Worm (Caenorhabditis elegans) whole organism, early embryonic: ENCODE data around the gene marc-2.

Experiments
- ama-1 ChIP-seq: fragments of 150-350 bp; optimal IDR thresholded peaks from 2 replicates; lab custom pipeline; 2014
- ceh-36 ChIP-seq: sonication (generic microtip); optimal IDR thresholded peaks from 2 replicates; lab custom pipeline; 2016; ENCODE audit warnings: missing genetic modification characterization, inconsistent platforms, missing compliant biosample characterization

DNA sequence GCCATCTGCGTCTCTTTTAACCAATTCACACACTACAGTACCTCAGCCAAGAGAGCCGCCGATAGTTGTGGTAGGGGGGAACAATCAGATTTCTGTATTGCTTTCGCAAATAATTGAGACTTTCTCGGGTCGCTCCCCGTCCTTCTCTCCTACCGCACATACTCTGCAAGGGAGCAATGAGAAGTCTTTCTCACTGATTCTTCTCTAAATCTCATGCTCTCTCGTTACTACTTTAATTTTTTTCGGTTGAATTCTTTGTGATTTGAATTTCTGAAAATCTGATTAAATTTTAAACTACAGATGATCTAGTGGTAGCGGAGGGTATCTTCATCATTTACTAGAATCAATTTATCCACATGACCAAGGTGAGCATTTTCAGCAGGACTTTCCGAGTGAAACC, 14.5 kb upstream of the marc-2 start, which contains the start of gene ptb-1:
- TF ChIP-seq ceh-36 (tag; lab: Kevin White, UChicago) (no peak), ama-1 (lab: Kevin White, UChicago) (no peak)
